Worm (Caenorhabditis elegans): ENCODE results near the gene rab-37.

The rab-37 gene

ce11 chrX:4235752-4236151, at the start of gene rab-37:
Gene rab-37, minus strand, starts transcription at chrX:4235852.
- TF ChIP-seq T23F11.4 (GFP tag; optimal IDR thresholded peaks at IDR 0.05) (no peak), ceh-6 (GFP tag; optimal IDR thresholded peaks at IDR 0.05) (no peak), nfya-1 (tag; optimal IDR thresholded peaks at IDR 0.05) (no peak)

ce11 chrX:4284470-4284869, 48.8 kb upstream of the rab-37 start:
- TF ChIP-seq fax-1 (tag; optimal IDR thresholded peaks at IDR 0.05), result no peak

- no peak for TF ChIP-seq dve-1 (tag; optimal IDR thresholded peaks at IDR 0.05)
Measured at ce11 chrX:4283989-4284388, 48.3 kb upstream of the rab-37 start, which contains the start of gene ets-10. Gene ets-10, plus strand, starts transcription at chrX:4284189.

ce11 chrX:4282380-4282779, 46.7 kb upstream of the rab-37 start, which contains the start of gene C52B9.19:
Gene C52B9.19, plus strand, starts transcription at chrX:4282555.
- TF ChIP-seq rnt-1 (tag; optimal IDR thresholded peaks at IDR 0.05) (no peak), unc-42 (tag; optimal IDR thresholded peaks at IDR 0.05) (no peak), ceh-45 (GFP tag; IDR thresholded peaks at IDR 0.05) (no peak), tbx-7 (tag; optimal IDR thresholded peaks at IDR 0.05) (no peak), ceh-2 (tag; optimal IDR thresholded peaks at IDR 0.05) (no peak), Y22D7AL.16 (tag; optimal IDR thresholded peaks at IDR 0.05) (no peak), T23F11.4 (GFP tag; optimal IDR thresholded peaks at IDR 0.05) (no peak), ahr-1 (tag; optimal IDR thresholded peaks at IDR 0.05) (no peak), syd-9 (tag; optimal IDR thresholded peaks at IDR 0.05) (no peak), K09A11.1 (tag; optimal IDR thresholded peaks at IDR 0.05; ENCODE audit: insufficient read depth) (no peak), ceh-14 (tag; optimal IDR thresholded peaks at IDR 0.05) (no peak), zip-5 (tag; optimal IDR thresholded peaks at IDR 0.05) (no peak), lim-6 (tag; optimal IDR thresholded peaks at IDR 0.05) (no peak), sox-2 (GFP tag; IDR thresholded peaks at IDR 0.05) (no peak), ceh-6 (GFP tag; optimal IDR thresholded peaks at IDR 0.05) (no peak)

ce11 chrX:4279294-4279782, 43.7 kb upstream of the rab-37 start, which contains the start of the genes twk-28 and ets-9:
Gene twk-28, minus strand, starts transcription at chrX:4279344.
Gene ets-9, plus strand, starts transcription at chrX:4279703.
- TF ChIP-seq ztf-16 (tag; optimal IDR thresholded peaks at IDR 0.05), result no peak

ce11 chrX:4274116-4274515, 38.5 kb upstream of the rab-37 start, which contains the start of gene mec-18:
Gene mec-18, minus strand, starts transcription at chrX:4274216.
- TF ChIP-seq dve-1 (tag; optimal IDR thresholded peaks at IDR 0.05) (no peak), pqm-1 (tag; optimal IDR thresholded peaks at IDR 0.05) (no peak), tbx-7 (tag; optimal IDR thresholded peaks at IDR 0.05) (no peak), ceh-14 (tag; optimal IDR thresholded peaks at IDR 0.05) (no peak), dmd-4 (tag; optimal IDR thresholded peaks at IDR 0.05; ENCODE audit: borderline replicate concordance) (no peak), unc-3 (GFP tag; conservative IDR thresholded peaks at IDR 0.05) (no peak), unc-3 (tag; optimal IDR thresholded peaks at IDR 0.05) (no peak), ceh-45 (GFP tag; IDR thresholded peaks at IDR 0.05) (no peak), npax-4 (tag; optimal IDR thresholded peaks at IDR 0.05) (no peak), pat-9 (tag; optimal IDR thresholded peaks at IDR 0.05) (no peak), ceh-6 (GFP tag; optimal IDR thresholded peaks at IDR 0.05) (no peak), ama-1 (optimal IDR thresholded peaks at IDR 0.05) (no peak), K09A11.1 (tag; optimal IDR thresholded peaks at IDR 0.05; ENCODE audit: insufficient read depth) (no peak), pha-4 (tag; optimal IDR thresholded peaks at IDR 0.05) (no peak), fkh-6 (tag; optimal IDR thresholded peaks at IDR 0.05) (no peak), C08G9.2 (tag; optimal IDR thresholded peaks at IDR 0.05) (no peak), ceh-31 (tag; optimal IDR thresholded peaks at IDR 0.05) (no peak), sox-4 (tag; optimal IDR thresholded peaks at IDR 0.05) (no peak), ceh-48 (tag; optimal IDR thresholded peaks at IDR 0.05) (no peak)

Measured in whole organism, late embryonic.